In genomic region chr2L:1886533-1887183, dm6 we compare ENCODE assay signal across 1 fruit fly cellular context.
TF ChIP-seq lines count a peak whose summit lies in the region.

No protein-coding gene starts in this region.

TF ChIP-seq in whole organism, embryonic, 481 proteins besides CTCF, POLR2A, EP300 and RAD21 (continued from another document):
- TF ChIP-seq CG13775 (GFP tag; optimal IDR thresholded peaks at IDR 0.05; lab: Kevin White, UChicago) (no peak), eyg (GFP tag; optimal IDR thresholded peaks at IDR 0.05; lab: Kevin White, UChicago) (no peak), stwl (tag; optimal IDR thresholded peaks at IDR 0.05; lab: Kevin White, UChicago) (no peak), CG8765 (GFP tag; IDR thresholded peaks at IDR 0.05; lab: Robert Waterston, UW) (no peak), Dref (GFP tag; IDR thresholded peaks at IDR 0.05; lab: Robert Waterston, UW) (no peak), dm (GFP tag; optimal IDR thresholded peaks at IDR 0.05; lab: Kevin White, UChicago) (no peak)
TF ChIP-seq in whole organism, embryonic: peak in this region for 14.
